Fruit fly (Drosophila melanogaster): ENCODE results near the gene Est-6.

Est-6 gene

DNA sequence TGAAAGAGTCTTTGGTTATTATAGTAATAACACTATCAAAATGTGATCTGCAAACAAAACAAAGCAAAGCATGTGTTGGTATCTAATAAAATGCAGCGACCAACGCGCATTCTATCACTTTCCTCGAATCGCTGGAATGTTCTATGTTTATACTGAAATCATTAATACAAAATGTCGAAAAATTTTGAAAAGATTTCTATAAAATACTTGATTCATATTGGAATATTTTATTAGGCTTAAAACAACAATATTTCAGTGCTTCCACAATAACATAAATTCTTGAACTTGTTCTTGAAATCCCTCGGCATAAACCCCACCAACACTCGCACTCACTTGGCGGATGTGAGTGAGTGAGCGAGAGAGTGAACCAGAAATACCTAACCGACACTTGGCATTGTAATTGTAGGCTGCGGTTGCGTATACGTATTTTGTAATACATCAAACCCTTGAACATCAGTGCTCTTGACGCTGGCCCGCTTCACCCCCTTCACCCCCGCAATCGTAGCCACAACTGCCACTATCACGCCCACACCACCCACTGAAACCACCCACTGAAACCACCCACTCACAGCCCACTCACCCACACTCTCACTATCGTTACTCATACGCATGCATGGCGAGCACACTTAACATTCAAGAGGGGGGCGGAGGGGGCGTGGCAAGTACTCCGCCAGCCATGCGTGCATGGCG is 34.5 kb downstream of the Est-6 start:
- TF ChIP-seq Dif (GFP tag; optimal IDR thresholded peaks at IDR 0.05; ENCODE audit: partially characterized antibody) (no peak), sv (GFP tag; optimal IDR thresholded peaks at IDR 0.05) (no peak), Dfd (GFP tag; optimal IDR thresholded peaks at IDR 0.05) (no peak), Abd-B (GFP tag; optimal IDR thresholded peaks at IDR 0.05) (no peak), dsf (GFP tag; optimal IDR thresholded peaks at IDR 0.05; ENCODE audit: borderline replicate concordance) (no peak), OdsH (GFP tag; optimal IDR thresholded peaks at IDR 0.05) (no peak)

dm6 chr3L:12223635-12224016 is 35.0 kb downstream of the Est-6 start:
- TF ChIP-seq usp (GFP tag; optimal IDR thresholded peaks at IDR 0.05) (no peak), pan (optimal IDR thresholded peaks at IDR 0.05) (no peak), Abd-B (GFP tag; optimal IDR thresholded peaks at IDR 0.05) (no peak), Dif (GFP tag; optimal IDR thresholded peaks at IDR 0.05; ENCODE audit: partially characterized antibody) (no peak), Sp1 (GFP tag; optimal IDR thresholded peaks at IDR 0.05) (no peak), psq (GFP tag; optimal IDR thresholded peaks at IDR 0.05) (no peak), Myc (optimal IDR thresholded peaks at IDR 0.05) (no peak)

- no peak for TF ChIP-seq pan (optimal IDR thresholded peaks at IDR 0.05)
- TF ChIP-seq N (GFP tag; optimal IDR thresholded peaks at IDR 0.05) = no peak
- TF ChIP-seq Hr83 (GFP tag; optimal IDR thresholded peaks at IDR 0.05; ENCODE audit: poor library complexity, severe bottlenecking) = no peak
- TF ChIP-seq Jra (GFP tag; optimal IDR thresholded peaks at IDR 0.05) = no peak
- TF ChIP-seq CG9705 (GFP tag; optimal IDR thresholded peaks at IDR 0.05) = no peak
- no peak for TF ChIP-seq HLH106 (tag; optimal IDR thresholded peaks at IDR 0.05)
- no peak for TF ChIP-seq sage (GFP tag; optimal IDR thresholded peaks at IDR 0.05)
- TF ChIP-seq usp (GFP tag; optimal IDR thresholded peaks at IDR 0.05) = no peak
- no peak for TF ChIP-seq Hnf4 (GFP tag; optimal IDR thresholded peaks at IDR 0.05)
- TF ChIP-seq dsf (GFP tag; optimal IDR thresholded peaks at IDR 0.05; ENCODE audit: borderline replicate concordance) = no peak
- TF ChIP-seq Dfd (GFP tag; optimal IDR thresholded peaks at IDR 0.05) = no peak
These were observed 38.6 kb downstream of the Est-6 start for dm6 chr3L:12227219-12227618.
